Fruit fly (Drosophila melanogaster): Measurements from ENCODE around the gene CG43342.

dm6 chr3R:22396238-22396772 is 15.2 kb downstream of the CG43342 start:
- no peak for TF ChIP-seq CG8478 (optimal IDR thresholded peaks at IDR 0.05)
- no peak for TF ChIP-seq CTCF (optimal IDR thresholded peaks at IDR 0.05)
